ENCODE assay signal across 2 fruit fly cellular contexts in the genomic region with DNA sequence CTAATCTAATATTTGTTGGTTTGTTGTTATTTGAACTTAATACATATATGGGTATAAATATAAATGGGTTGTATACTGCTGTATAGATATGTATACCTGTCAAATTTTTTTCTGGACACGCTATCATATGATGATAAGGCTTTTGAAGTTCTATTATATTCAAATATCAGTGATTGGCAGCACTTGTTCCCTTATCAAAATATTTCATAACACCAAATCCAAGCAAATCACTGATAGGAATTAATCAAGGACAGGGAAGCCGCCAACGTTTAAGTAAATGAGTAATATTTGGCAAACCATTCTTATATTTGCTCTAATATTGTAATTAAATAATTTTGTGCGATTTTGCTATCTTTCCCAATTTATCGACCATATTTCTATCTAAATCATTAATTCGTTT.
A peak's percentile ranks its signal among the peaks of the same experiment; 100 is the strongest.
TF ChIP-seq lines count a peak whose summit lies in the region.

No protein-coding gene starts in this region.

- no peak for TF ChIP-seq CTCF in whole organism, embryonic (GFP tag; optimal IDR thresholded peaks at IDR 0.05; lab: Kevin White, UChicago)

TF ChIP-seq in whole organism, embryonic, 481 proteins besides CTCF, POLR2A, EP300 and RAD21:
- TF ChIP-seq grn (GFP tag; optimal IDR thresholded peaks at IDR 0.05; lab: Kevin White, UChicago) (peak; percentile 9), exex (tag; optimal IDR thresholded peaks at IDR 0.05; lab: Kevin White, UChicago) (peak; percentile 79), mirr (GFP tag; optimal IDR thresholded peaks at IDR 0.05; lab: Kevin White, UChicago) (peak; percentile 50), sug (tag; optimal IDR thresholded peaks at IDR 0.05; lab: Kevin White, UChicago) (peak; percentile 23), ewg (GFP tag; optimal IDR thresholded peaks at IDR 0.05; lab: Kevin White, UChicago) (no peak)

TF ChIP-seq in whole organism, prepupa, 60 proteins besides CTCF, POLR2A, EP300 and RAD21:
- TF ChIP-seq Gug (GFP tag; IDR thresholded peaks at IDR 0.05; lab: Robert Waterston, UW) (no peak), vri (GFP tag; optimal IDR thresholded peaks at IDR 0.05; lab: Kevin White, UChicago) (peak; percentile 84)
TF ChIP-seq in whole organism, prepupa: peak in this region for 1.
